Fruit fly (Drosophila melanogaster) whole organism, embryonic: ENCODE measurements around the gene Rad60.

Experiments
- Aef1 ChIP-seq: fragments of 200-800 bp; sonication (Bioruptor generic); IDR thresholded peaks from 3 replicates; pipeline ENCODE4 v1.3.6; 2022; ENCODE audit warnings: missing biosample characterization, missing genetic modification characterization
- CG10462 ChIP-seq: fragments of 200-800 bp; sonication (Bioruptor generic); optimal IDR thresholded peaks from 2 replicates; lab custom pipeline; 2016; ENCODE audit warnings: missing biosample characterization, missing genetic modification characterization
- CG11085 ChIP-seq: fragments of 200-800 bp; sonication (Bioruptor generic); IDR thresholded peaks from 2 replicates; pipeline ENCODE4 v1.3.6; 2022; ENCODE audit warnings: missing biosample characterization, missing genetic modification characterization
- CG11398 ChIP-seq: fragments of 200-800 bp; sonication (Bioruptor generic); optimal IDR thresholded peaks from 2 replicates; lab custom pipeline; 2016; ENCODE audit warnings: missing biosample characterization, missing genetic modification characterization
- CG11456 ChIP-seq: fragments of 200-800 bp; sonication (Bioruptor generic); IDR thresholded peaks from 3 replicates; pipeline ENCODE4 v1.3.6; 2022; ENCODE audit warnings: missing biosample characterization, missing genetic modification characterization
- CG11560 ChIP-seq: fragments of 200-800 bp; sonication (Bioruptor generic); IDR thresholded peaks from 3 replicates; pipeline ENCODE4 v1.3.6; 2022; ENCODE audit warnings: missing biosample characterization, missing genetic modification characterization
- CG11695 ChIP-seq: fragments of 200-800 bp; sonication (Bioruptor generic); IDR thresholded peaks from 3 replicates; pipeline ENCODE4 v1.3.6; 2022; ENCODE audit warnings: missing biosample characterization, missing genetic modification characterization
- CG12299 ChIP-seq: fragments of 200-800 bp; sonication (Bioruptor generic); optimal IDR thresholded peaks from 2 replicates; lab custom pipeline; 2018; ENCODE audit warnings: missing biosample characterization, mild to moderate bottlenecking, missing genetic modification characterization
- CG1233 ChIP-seq: fragments of 200-800 bp; sonication (Bioruptor generic); optimal IDR thresholded peaks from 4 replicates; lab custom pipeline; 2018; ENCODE audit warnings: missing biosample characterization, mild to moderate bottlenecking, missing genetic modification characterization
- CG14710 ChIP-seq: fragments of 200-800 bp; sonication (Bioruptor generic); optimal IDR thresholded peaks from 3 replicates; lab custom pipeline; 2019; ENCODE audit warnings: missing biosample characterization, mild to moderate bottlenecking, missing genetic modification characterization, moderate library complexity
- CG16779 ChIP-seq: fragments of 200-800 bp; sonication (Bioruptor generic); IDR thresholded peaks from 2 replicates; pipeline ENCODE4 v1.3.6; 2022; ENCODE audit warnings: missing biosample characterization, missing genetic modification characterization
- CG16815 ChIP-seq: fragments of 200-800 bp; sonication (Bioruptor generic); optimal IDR thresholded peaks from 3 replicates; lab custom pipeline; 2017; ENCODE audit warnings: missing biosample characterization, mild to moderate bottlenecking, missing genetic modification characterization
- CG17912 ChIP-seq: fragments of 200-800 bp; sonication (Bioruptor generic); optimal IDR thresholded peaks from 2 replicates; lab custom pipeline; 2018; ENCODE audit warnings: missing biosample characterization, mild to moderate bottlenecking, missing genetic modification characterization
- CG18011 ChIP-seq: fragments of 200-800 bp; sonication (Bioruptor generic); optimal IDR thresholded peaks from 2 replicates; lab custom pipeline; 2017; ENCODE audit warnings: missing biosample characterization, missing genetic modification characterization, mild to moderate bottlenecking, moderate library complexity, missing genotype
- CG32772 ChIP-seq: fragments of 200-800 bp; sonication (Bioruptor generic); IDR thresholded peaks from 2 replicates; pipeline ENCODE4 v1.3.6; 2022; ENCODE audit warnings: missing biosample characterization, missing genetic modification characterization
- CG6791 ChIP-seq: fragments of 200-800 bp; sonication (Bioruptor generic); IDR thresholded peaks from 3 replicates; pipeline ENCODE4 v1.3.6; 2022; ENCODE audit warnings: missing biosample characterization, missing genetic modification characterization; ENCODE audit not compliant: partially characterized antibody
- CG7786 ChIP-seq: fragments of 200-800 bp; sonication (Bioruptor generic); optimal IDR thresholded peaks from 2 replicates; lab custom pipeline; 2016; ENCODE audit warnings: missing biosample characterization, missing genetic modification characterization
- CG7987 ChIP-seq: fragments of 200-800 bp; sonication (Bioruptor generic); optimal IDR thresholded peaks from 2 replicates; lab custom pipeline; 2018; ENCODE audit warnings: missing biosample characterization, mild to moderate bottlenecking, missing genetic modification characterization, moderate library complexity
- CG9817 ChIP-seq: fragments of 200-800 bp; sonication (Bioruptor generic); optimal IDR thresholded peaks from 2 replicates; lab custom pipeline; 2018; ENCODE audit warnings: missing biosample characterization, mild to moderate bottlenecking, missing genetic modification characterization, moderate library complexity
- CG9932 ChIP-seq: fragments of 200-800 bp; sonication (Bioruptor generic); IDR thresholded peaks from 2 replicates; pipeline ENCODE4 v1.3.6; 2022; ENCODE audit warnings: missing biosample characterization, missing genetic modification characterization
- CoRest ChIP-seq: fragments of 200-800 bp; sonication (Bioruptor generic); optimal IDR thresholded peaks from 3 replicates; lab custom pipeline; 2018; ENCODE audit warnings: missing biosample characterization, mild to moderate bottlenecking, missing genetic modification characterization, moderate library complexity
- CrebB ChIP-seq: fragments of 200-800 bp; sonication (Bioruptor generic); optimal IDR thresholded peaks from 3 replicates; lab custom pipeline; 2018; ENCODE audit warnings: missing biosample characterization, mild to moderate bottlenecking, missing genetic modification characterization
- Deaf1 ChIP-seq: fragments of 200-800 bp; optimal IDR thresholded peaks from 3 replicates; lab custom pipeline; 2019; ENCODE audit warnings: missing biosample characterization, mild to moderate bottlenecking, missing genetic modification characterization, moderate library complexity
- Lim3 ChIP-seq: fragments of 200-800 bp; sonication (Bioruptor generic); IDR thresholded peaks from 2 replicates; pipeline ENCODE4 v1.3.6; 2022; ENCODE audit warnings: missing biosample characterization, missing genetic modification characterization
- MBD-R2 ChIP-seq: fragments of 200-800 bp; sonication (Bioruptor generic); IDR thresholded peaks from 2 replicates; pipeline ENCODE4 v1.3.6; 2022; ENCODE audit warnings: missing biosample characterization, missing genetic modification characterization
- Meics ChIP-seq: fragments of 200-800 bp; sonication (Bioruptor generic); optimal IDR thresholded peaks from 2 replicates; lab custom pipeline; 2017; ENCODE audit warnings: missing biosample characterization, mild to moderate bottlenecking, missing genetic modification characterization
- Nf-YC ChIP-seq: fragments of 200-800 bp; optimal IDR thresholded peaks from 3 replicates; lab custom pipeline; 2019; ENCODE audit warnings: missing biosample characterization, mild to moderate bottlenecking, missing genetic modification characterization, moderate library complexity
- Oli ChIP-seq: fragments of 200-800 bp; sonication (Bioruptor generic); optimal IDR thresholded peaks from 2 replicates; lab custom pipeline; 2018; ENCODE audit warnings: missing biosample characterization, mild to moderate bottlenecking, missing genetic modification characterization, moderate library complexity
- Opbp ChIP-seq: fragments of 200-800 bp; sonication (Bioruptor generic); IDR thresholded peaks from 3 replicates; pipeline ENCODE4 v1.3.6; 2022; ENCODE audit warnings: missing biosample characterization, missing genetic modification characterization; ENCODE audit not compliant: partially characterized antibody
- Spps ChIP-seq: fragments of 200-800 bp; sonication (Bioruptor generic); optimal IDR thresholded peaks from 2 replicates; lab custom pipeline; 2018; ENCODE audit warnings: missing biosample characterization, mild to moderate bottlenecking, missing genetic modification characterization
- Ssrp ChIP-seq: fragments of 200-800 bp; sonication (Bioruptor generic); optimal IDR thresholded peaks from 2 replicates; lab custom pipeline; 2018; ENCODE audit warnings: missing biosample characterization, mild to moderate bottlenecking, missing genetic modification characterization, moderate library complexity
- Taf1 ChIP-seq: fragments of 200-800 bp; sonication (Bioruptor generic); IDR thresholded peaks from 2 replicates; pipeline ENCODE4 v1.3.6; 2022; ENCODE audit warnings: missing biosample characterization, missing genetic modification characterization
- Xbp1 ChIP-seq: fragments of 200-800 bp; sonication (Bioruptor generic); optimal IDR thresholded peaks from 3 replicates; lab custom pipeline; 2016; ENCODE audit warnings: missing biosample characterization, mild to moderate bottlenecking, missing genetic modification characterization
- ab ChIP-seq: fragments of 200-800 bp; sonication (Bioruptor generic); optimal IDR thresholded peaks from 2 replicates; lab custom pipeline; 2016; ENCODE audit warnings: missing biosample characterization, missing genetic modification characterization
- abd-A ChIP-seq: fragments of 200-800 bp; sonication (Bioruptor generic); optimal IDR thresholded peaks from 3 replicates; lab custom pipeline; 2019; ENCODE audit warnings: missing biosample characterization, mild to moderate bottlenecking, missing genetic modification characterization, moderate library complexity
- dmrt99B ChIP-seq: fragments of 200-800 bp; sonication (Bioruptor generic); optimal IDR thresholded peaks from 2 replicates; lab custom pipeline; 2018; ENCODE audit warnings: missing biosample characterization, mild to moderate bottlenecking, missing genetic modification characterization, moderate library complexity
- fd96Cb ChIP-seq: fragments of 200-800 bp; sonication (Bioruptor generic); optimal IDR thresholded peaks from 2 replicates; lab custom pipeline; 2018; ENCODE audit warnings: missing biosample characterization, mild to moderate bottlenecking, missing genetic modification characterization, moderate library complexity
- jigr1 ChIP-seq: fragments of 200-800 bp; sonication (Bioruptor generic); IDR thresholded peaks from 3 replicates; pipeline ENCODE4 v1.3.6; 2022; ENCODE audit warnings: missing biosample characterization, missing genetic modification characterization
- kah ChIP-seq: fragments of 200-800 bp; sonication (Bioruptor generic); optimal IDR thresholded peaks from 2 replicates; lab custom pipeline; 2018; ENCODE audit warnings: missing biosample characterization, mild to moderate bottlenecking, missing genetic modification characterization
- lbe ChIP-seq: fragments of 200-800 bp; sonication (Bioruptor generic); optimal IDR thresholded peaks from 2 replicates; lab custom pipeline; 2016; ENCODE audit warnings: missing biosample characterization, mild to moderate bottlenecking, missing genetic modification characterization
- maf-S ChIP-seq: fragments of 200-800 bp; sonication (Bioruptor generic); optimal IDR thresholded peaks from 2 replicates; lab custom pipeline; 2016; ENCODE audit warnings: missing biosample characterization, missing genetic modification characterization
- nerfin-1 ChIP-seq: fragments of 200-800 bp; sonication (Bioruptor generic); optimal IDR thresholded peaks from 3 replicates; lab custom pipeline; 2019; ENCODE audit warnings: missing biosample characterization, mild to moderate bottlenecking, missing genetic modification characterization, moderate library complexity
- nom ChIP-seq: fragments of 200-800 bp; sonication (Bioruptor generic); optimal IDR thresholded peaks from 2 replicates; lab custom pipeline; 2017; ENCODE audit warnings: missing biosample characterization, missing genetic modification characterization, mild to moderate bottlenecking, moderate library complexity, missing genetic modification reagents
- pfk ChIP-seq: fragments of 200-800 bp; sonication (Bioruptor generic); optimal IDR thresholded peaks from 2 replicates; lab custom pipeline; 2018; ENCODE audit warnings: missing biosample characterization, mild to moderate bottlenecking, missing genetic modification characterization, moderate library complexity
- prd ChIP-seq, 3 experiments: fragments of >200 bp in 2 of 3; fragments of 200-800 bp in 1 of 3; sonication (Bioruptor generic) in 1 of 3; optimal IDR thresholded peaks in 2 of 3; IDR thresholded peaks in 1 of 3; 2 replicates in 2 of 3; 3 replicates in 1 of 3; pipeline versions ENCODE4 v1.3.6 to Lab custom; 2017 to 2022; ENCODE audit warnings: missing biosample characterization in 1 of 3, missing genetic modification characterization in 1 of 3
- row ChIP-seq: fragments of 200-800 bp; sonication (Bioruptor generic); IDR thresholded peaks from 3 replicates; pipeline ENCODE4 v1.3.6; 2022; ENCODE audit warnings: missing biosample characterization, missing genetic modification characterization
- scrt ChIP-seq: fragments of 200-800 bp; sonication (Bioruptor generic); optimal IDR thresholded peaks from 2 replicates; lab custom pipeline; 2018; ENCODE audit warnings: missing biosample characterization, mild to moderate bottlenecking, missing genetic modification characterization, moderate library complexity
- twi ChIP-seq: fragments of 200-800 bp; optimal IDR thresholded peaks from 2 replicates; lab custom pipeline; 2019; ENCODE audit warnings: missing biosample characterization, mild to moderate bottlenecking, missing genetic modification characterization, moderate library complexity
- zfh2 ChIP-seq: fragments of 200-800 bp; sonication (Bioruptor generic); optimal IDR thresholded peaks from 2 replicates; lab custom pipeline; 2016; ENCODE audit warnings: missing biosample characterization, missing genetic modification characterization

The Rad60 gene

dm6 chr3R:23280806-23281257 is 29.6 kb upstream of the Rad60 start, which contains the start of the genes orb and Cdc16 (continued):
- TF ChIP-seq kah (peak; percentile 64), CG7786 (peak; percentile 51), row (GFP tag; lab: Robert Waterston, UW) (peak; percentile 96), Taf1 (peak; percentile 40; the same call in 1 of the 2 replicates), Oli (tag; lab: Kevin White, UChicago) (peak; percentile 90), Aef1 (peak; percentile 91), CG11560 (tag; lab: Robert Waterston, UW) (peak; percentile 61; the same call in 2 of the 3 replicates), CG11695 (GFP tag; lab: Robert Waterston, UW) (peak; percentile 91), nom (GFP tag; lab: Kevin White, UChicago) (peak; percentile 64), CoRest (tag; lab: Kevin White, UChicago) (peak; percentile 93), CG1233 (GFP tag; lab: Kevin White, UChicago) (peak; percentile 90), CrebB (tag; lab: Kevin White, UChicago) (peak; percentile 90), CG32772 (peak; percentile 93), abd-A (tag; lab: Kevin White, UChicago) (no peak), CG9817 (peak; percentile 92), Meics (GFP tag; lab: Kevin White, UChicago) (peak; percentile 92), lbe (GFP tag; lab: Kevin White, UChicago) (no peak), twi (tag; lab: Kevin White, UChicago) (peak; percentile 75), CG6791 (no peak), Opbp (GFP tag; lab: Robert Waterston, UW) (0 out of 3 replicates have a peak, but pooled peaks have one; percentile 22), Nf-YC (tag; lab: Kevin White, UChicago) (peak; percentile 84), MBD-R2 (peak; percentile 99), CG11456 (GFP tag; lab: Robert Waterston, UW) (peak; percentile 94), ab (GFP tag; lab: Kevin White, UChicago) (no peak), nerfin-1 (tag; lab: Kevin White, UChicago) (peak; percentile 84), dmrt99B (tag; lab: Kevin White, UChicago) (peak; percentile 91), Xbp1 (GFP tag; lab: Kevin White, UChicago) (peak; percentile 95), CG9932 (GFP tag; lab: Robert Waterston, UW) (peak; percentile 95), prd (optimal IDR thresholded peaks at IDR 0.05; lab: Kevin White, UChicago) (no peak), prd (GFP tag; IDR thresholded peaks at IDR 0.05; lab: Robert Waterston, UW) (peak; percentile 94), Ssrp (tag; lab: Kevin White, UChicago) (peak; percentile 88), CG7987 (peak; percentile 77), maf-S (peak; percentile 70), CG10462 (GFP tag; lab: Kevin White, UChicago) (peak; percentile 73), pfk (GFP tag; lab: Kevin White, UChicago) (no peak), zfh2 (GFP tag; lab: Kevin White, UChicago) (peak; percentile 86), CG16815 (GFP tag; lab: Kevin White, UChicago) (peak; percentile 76), CG18011 (GFP tag; lab: Kevin White, UChicago) (peak; percentile 71), CG12299 (tag; lab: Kevin White, UChicago) (peak; percentile 92), CG14710 (tag; lab: Kevin White, UChicago) (peak; percentile 91), scrt (GFP tag; lab: Kevin White, UChicago) (peak; percentile 87), Spps (tag; lab: Kevin White, UChicago) (peak; percentile 90), CG11085 (GFP tag; lab: Robert Waterston, UW) (peak; percentile 87), CG16779 (GFP tag; lab: Robert Waterston, UW) (peak; percentile 86), CG17912 (peak; percentile 47), Deaf1 (peak; percentile 79), jigr1 (GFP tag; lab: Robert Waterston, UW) (peak; percentile 16; the same call in 1 of the 3 replicates), Lim3 (GFP tag; lab: Robert Waterston, UW) (no peak; the same call in 1 of the 2 replicates), fd96Cb (peak; percentile 91), CG11398 (GFP tag; lab: Kevin White, UChicago) (peak; percentile 28)
